ENCODE assay signal across 1 fruit fly cellular context in genomic region chrX:12957412-12957895, dm6.
TF ChIP-seq lines count a peak whose summit lies in the region.

TSS of gene hec (minus strand) at chrX:12957462.

TF ChIP-seq in whole organism, embryonic, 481 proteins besides CTCF, POLR2A, EP300 and RAD21 (continued from another document and continues in another):
- TF ChIP-seq CG6791 (GFP tag; IDR thresholded peaks at IDR 0.05; lab: Robert Waterston, UW; ENCODE audit: partially characterized antibody): no peak
- peak; percentile 36 for TF ChIP-seq Meics (GFP tag; optimal IDR thresholded peaks at IDR 0.05; lab: Kevin White, UChicago)
- no peak for TF ChIP-seq CG34224 (GFP tag; IDR thresholded peaks at IDR 0.05; lab: Robert Waterston, UW; ENCODE audit: partially characterized antibody)
- TF ChIP-seq CG9215 (GFP tag; IDR thresholded peaks at IDR 0.05; lab: Robert Waterston, UW): 0 out of 2 replicates have a peak, but pooled peaks have one; percentile 14
- TF ChIP-seq CG2120 (GFP tag; optimal IDR thresholded peaks at IDR 0.05; lab: Kevin White, UChicago): peak; percentile 58
- no peak for TF ChIP-seq zen2 (GFP tag; IDR thresholded peaks at IDR 0.05; lab: Robert Waterston, UW; ENCODE audit: partially characterized antibody)
- no peak for TF ChIP-seq CG12155 (GFP tag; optimal IDR thresholded peaks at IDR 0.05; lab: Kevin White, UChicago)
- TF ChIP-seq Dip3 (GFP tag; optimal IDR thresholded peaks at IDR 0.05; lab: Kevin White, UChicago): no peak
- TF ChIP-seq zfh2 (GFP tag; optimal IDR thresholded peaks at IDR 0.05; lab: Kevin White, UChicago): no peak
- TF ChIP-seq amos (GFP tag; IDR thresholded peaks at IDR 0.05; lab: Robert Waterston, UW; ENCODE audit: partially characterized antibody): no peak
- peak; percentile 13; the same call in 1 of the 2 replicates for TF ChIP-seq Ada2b (GFP tag; IDR thresholded peaks at IDR 0.05; lab: Robert Waterston, UW)
- TF ChIP-seq CG9727 (GFP tag; optimal IDR thresholded peaks at IDR 0.05; lab: Kevin White, UChicago): peak; percentile 12
- TF ChIP-seq Kr (GFP tag; optimal IDR thresholded peaks at IDR 0.05; lab: Kevin White, UChicago): no peak
- TF ChIP-seq CG15269 (tag; optimal IDR thresholded peaks at IDR 0.05; lab: Kevin White, UChicago): peak; percentile 31
- no peak for TF ChIP-seq CG12104 (GFP tag; optimal IDR thresholded peaks at IDR 0.05; lab: Kevin White, UChicago)
- TF ChIP-seq CG12236 (GFP tag; optimal IDR thresholded peaks at IDR 0.05; lab: Kevin White, UChicago): no peak
- no peak for TF ChIP-seq HLH3B (GFP tag; IDR thresholded peaks at IDR 0.05; lab: Robert Waterston, UW)
- TF ChIP-seq cad (GFP tag; optimal IDR thresholded peaks at IDR 0.05; lab: Kevin White, UChicago): no peak
- TF ChIP-seq stwl (tag; optimal IDR thresholded peaks at IDR 0.05; lab: Kevin White, UChicago): peak; percentile 1
- peak; percentile 52; the same call in 2 of the 3 replicates for TF ChIP-seq dysf (GFP tag; IDR thresholded peaks at IDR 0.05; lab: Robert Waterston, UW)
- no peak for TF ChIP-seq klu (GFP tag; IDR thresholded peaks at IDR 0.05; lab: Robert Waterston, UW)
- TF ChIP-seq CG12942 (GFP tag; optimal IDR thresholded peaks at IDR 0.05; lab: Kevin White, UChicago): no peak
- TF ChIP-seq oc (tag; optimal IDR thresholded peaks at IDR 0.05; lab: Kevin White, UChicago): no peak
- no peak for TF ChIP-seq CG7786 (GFP tag; optimal IDR thresholded peaks at IDR 0.05; lab: Kevin White, UChicago)
- no peak for TF ChIP-seq CG15696 (tag; optimal IDR thresholded peaks at IDR 0.05; lab: Kevin White, UChicago)
- TF ChIP-seq CG2202 (tag; optimal IDR thresholded peaks at IDR 0.05; lab: Kevin White, UChicago): no peak
- peak; percentile 16 for TF ChIP-seq fd96Cb (tag; optimal IDR thresholded peaks at IDR 0.05; lab: Kevin White, UChicago)
- TF ChIP-seq CG8924 (tag; optimal IDR thresholded peaks at IDR 0.05; lab: Kevin White, UChicago): no peak
- peak; percentile 18 for TF ChIP-seq CG9817 (tag; optimal IDR thresholded peaks at IDR 0.05; lab: Kevin White, UChicago)
- no peak for TF ChIP-seq Atf-2 (GFP tag; optimal IDR thresholded peaks at IDR 0.05; lab: Kevin White, UChicago)
- no peak for TF ChIP-seq ato (GFP tag; IDR thresholded peaks at IDR 0.05; lab: Robert Waterston, UW; ENCODE audit: partially characterized antibody)
- no peak for TF ChIP-seq az2 (GFP tag; optimal IDR thresholded peaks at IDR 0.05; lab: Kevin White, UChicago)
- TF ChIP-seq CG13775 (GFP tag; optimal IDR thresholded peaks at IDR 0.05; lab: Kevin White, UChicago): no peak
- peak; percentile 35 for TF ChIP-seq Hmr (GFP tag; optimal IDR thresholded peaks at IDR 0.05; lab: Kevin White, UChicago)
- TF ChIP-seq Pdp1 (GFP tag; optimal IDR thresholded peaks at IDR 0.05; lab: Kevin White, UChicago): peak in 1 of 2 experiments; percentile 3
- no peak for TF ChIP-seq sug (tag; optimal IDR thresholded peaks at IDR 0.05; lab: Kevin White, UChicago)
- TF ChIP-seq ham (GFP tag; IDR thresholded peaks at IDR 0.05; lab: Robert Waterston, UW): no peak
- no peak for TF ChIP-seq CG1647 (GFP tag; optimal IDR thresholded peaks at IDR 0.05; lab: Kevin White, UChicago)
- no peak for TF ChIP-seq trh (GFP tag; optimal IDR thresholded peaks at IDR 0.05; lab: Kevin White, UChicago)
- no peak for TF ChIP-seq hb (GFP tag; IDR thresholded peaks at IDR 0.05; lab: Robert Waterston, UW; ENCODE audit: partially characterized antibody)
- no peak for TF ChIP-seq CG17912 (GFP tag; optimal IDR thresholded peaks at IDR 0.05; lab: Kevin White, UChicago)
- no peak for TF ChIP-seq danr (GFP tag; IDR thresholded peaks at IDR 0.05; lab: Robert Waterston, UW)
- TF ChIP-seq Bteb2 (GFP tag; optimal IDR thresholded peaks at IDR 0.05; lab: Kevin White, UChicago): no peak
- no peak for TF ChIP-seq seq (GFP tag; IDR thresholded peaks at IDR 0.05; lab: Robert Waterston, UW)
- no peak for TF ChIP-seq chm (GFP tag; IDR thresholded peaks at IDR 0.05; lab: Robert Waterston, UW)
- TF ChIP-seq Gug (GFP tag; IDR thresholded peaks at IDR 0.05; lab: Robert Waterston, UW): no peak
- no peak for TF ChIP-seq Gsc (GFP tag; IDR thresholded peaks at IDR 0.05; lab: Robert Waterston, UW)
- TF ChIP-seq ab (GFP tag; optimal IDR thresholded peaks at IDR 0.05; lab: Kevin White, UChicago): no peak
- no peak for TF ChIP-seq Hr3 (GFP tag; optimal IDR thresholded peaks at IDR 0.05; lab: Kevin White, UChicago)
- peak; percentile 71 for TF ChIP-seq sens (GFP tag; lab: Kevin White, UChicago)
- no peak for TF ChIP-seq Nf-YB (GFP tag; optimal IDR thresholded peaks at IDR 0.05; lab: Kevin White, UChicago)
- no peak for TF ChIP-seq Hmx (GFP tag; optimal IDR thresholded peaks at IDR 0.05; lab: Kevin White, UChicago)
- no peak for TF ChIP-seq ftz-f1 (GFP tag; optimal IDR thresholded peaks at IDR 0.05; lab: Kevin White, UChicago)
- TF ChIP-seq scrt (GFP tag; optimal IDR thresholded peaks at IDR 0.05; lab: Kevin White, UChicago): peak; percentile 90
- no peak for TF ChIP-seq CG8478 (optimal IDR thresholded peaks at IDR 0.05; lab: Kevin White, UChicago)
- peak; percentile 9 for TF ChIP-seq CoRest (tag; optimal IDR thresholded peaks at IDR 0.05; lab: Kevin White, UChicago)
- no peak for TF ChIP-seq p53 (GFP tag; optimal IDR thresholded peaks at IDR 0.05; lab: Kevin White, UChicago)
- TF ChIP-seq tgo (GFP tag; IDR thresholded peaks at IDR 0.05; lab: Robert Waterston, UW): peak; percentile 25; the same call in 2 of the 3 replicates
- no peak for TF ChIP-seq CG18476 (GFP tag; optimal IDR thresholded peaks at IDR 0.05; lab: Kevin White, UChicago)
- peak; percentile 9 for TF ChIP-seq CG10209 (GFP tag; optimal IDR thresholded peaks at IDR 0.05; lab: Kevin White, UChicago)
- no peak for TF ChIP-seq YL-1 (GFP tag; optimal IDR thresholded peaks at IDR 0.05; lab: Kevin White, UChicago)
- TF ChIP-seq CG6765 (GFP tag; optimal IDR thresholded peaks at IDR 0.05; lab: Kevin White, UChicago): no peak
- no peak for TF ChIP-seq MBD-R2 (GFP tag; IDR thresholded peaks at IDR 0.05; lab: Robert Waterston, UW)
- no peak for TF ChIP-seq hth (optimal IDR thresholded peaks at IDR 0.05; lab: Kevin White, UChicago)
- TF ChIP-seq CG4854 (GFP tag; optimal IDR thresholded peaks at IDR 0.05; lab: Kevin White, UChicago): no peak
- peak; percentile 46 for TF ChIP-seq dmrt99B (tag; optimal IDR thresholded peaks at IDR 0.05; lab: Kevin White, UChicago)
- TF ChIP-seq insv (GFP tag; optimal IDR thresholded peaks at IDR 0.05; lab: Kevin White, UChicago): no peak
- no peak for TF ChIP-seq Awh (GFP tag; IDR thresholded peaks at IDR 0.05; lab: Robert Waterston, UW)
- TF ChIP-seq Ptx1 (GFP tag; IDR thresholded peaks at IDR 0.05; lab: Robert Waterston, UW): no peak
- TF ChIP-seq CG31441 (GFP tag; IDR thresholded peaks at IDR 0.05; lab: Robert Waterston, UW): peak; percentile 29; the same call in 1 of the 2 replicates
- no peak for TF ChIP-seq jumu (GFP tag; optimal IDR thresholded peaks at IDR 0.05; lab: Kevin White, UChicago)
- TF ChIP-seq CG3163 (GFP tag; optimal IDR thresholded peaks at IDR 0.05; lab: Kevin White, UChicago): no peak
- TF ChIP-seq ci (GFP tag; IDR thresholded peaks at IDR 0.05; lab: Robert Waterston, UW): no peak
- no peak for TF ChIP-seq corto (GFP tag; optimal IDR thresholded peaks at IDR 0.05; lab: Kevin White, UChicago)
- TF ChIP-seq vvl (GFP tag; IDR thresholded peaks at IDR 0.05; lab: Robert Waterston, UW): no peak
- peak; percentile 25 for TF ChIP-seq Fer3 (tag; optimal IDR thresholded peaks at IDR 0.05; lab: Kevin White, UChicago)
- no peak for TF ChIP-seq CG13287 (GFP tag; IDR thresholded peaks at IDR 0.05; lab: Robert Waterston, UW; ENCODE audit: partially characterized antibody)
- TF ChIP-seq dati (GFP tag; IDR thresholded peaks at IDR 0.05; lab: Robert Waterston, UW): no peak
- TF ChIP-seq lilli (GFP tag; optimal IDR thresholded peaks at IDR 0.05; lab: Kevin White, UChicago): peak; percentile 14
- 0 out of 2 replicates have a peak, but pooled peaks have one; percentile 25 for TF ChIP-seq CG9932 (GFP tag; IDR thresholded peaks at IDR 0.05; lab: Robert Waterston, UW)
- no peak for TF ChIP-seq CG10979 (tag; optimal IDR thresholded peaks at IDR 0.05; lab: Kevin White, UChicago)
- no peak for TF ChIP-seq Xrp1 (GFP tag; IDR thresholded peaks at IDR 0.05; lab: Robert Waterston, UW)
- no peak for TF ChIP-seq CG10543 (GFP tag; optimal IDR thresholded peaks at IDR 0.05; lab: Kevin White, UChicago)
- TF ChIP-seq CG11504 (tag; optimal IDR thresholded peaks at IDR 0.05; lab: Kevin White, UChicago): peak; percentile 56
- no peak for TF ChIP-seq CG7271 (tag; optimal IDR thresholded peaks at IDR 0.05; lab: Kevin White, UChicago)
- no peak for TF ChIP-seq pzg (GFP tag; optimal IDR thresholded peaks at IDR 0.05; lab: Kevin White, UChicago)
- TF ChIP-seq CG2678 (tag; optimal IDR thresholded peaks at IDR 0.05; lab: Kevin White, UChicago): peak; percentile 55
- no peak for TF ChIP-seq chn (GFP tag; optimal IDR thresholded peaks at IDR 0.05; lab: Kevin White, UChicago)
- peak; percentile 39 for TF ChIP-seq Sox102F (GFP tag; optimal IDR thresholded peaks at IDR 0.05; lab: Kevin White, UChicago)
- TF ChIP-seq Ets97D (GFP tag; optimal IDR thresholded peaks at IDR 0.05; lab: Kevin White, UChicago): no peak
- TF ChIP-seq Dref (GFP tag; IDR thresholded peaks at IDR 0.05; lab: Robert Waterston, UW): no peak
- no peak for TF ChIP-seq Hr78 (GFP tag; optimal IDR thresholded peaks at IDR 0.05; lab: Kevin White, UChicago)
- 0 out of 2 replicates have a peak, but pooled peaks have one; percentile 9 for TF ChIP-seq CG32532 (GFP tag; IDR thresholded peaks at IDR 0.05; lab: Robert Waterston, UW)
- TF ChIP-seq HHEX (GFP tag; optimal IDR thresholded peaks at IDR 0.05; lab: Kevin White, UChicago): peak; percentile 22
- TF ChIP-seq CG13296 (GFP tag; optimal IDR thresholded peaks at IDR 0.05; lab: Kevin White, UChicago): peak; percentile 12
- no peak for TF ChIP-seq gro (GFP tag; optimal IDR thresholded peaks at IDR 0.05; lab: Kevin White, UChicago)
- TF ChIP-seq CG6272 (GFP tag; IDR thresholded peaks at IDR 0.05; lab: Robert Waterston, UW): no peak
- TF ChIP-seq CG2116 (GFP tag; optimal IDR thresholded peaks at IDR 0.05; lab: Kevin White, UChicago): no peak
- no peak for TF ChIP-seq CG17829 (tag; optimal IDR thresholded peaks at IDR 0.05; lab: Kevin White, UChicago)
- no peak for TF ChIP-seq Optix (GFP tag; IDR thresholded peaks at IDR 0.05; lab: Robert Waterston, UW)
- no peak for TF ChIP-seq CG14965 (GFP tag; optimal IDR thresholded peaks at IDR 0.05; lab: Kevin White, UChicago; ENCODE audit: borderline replicate concordance)
- TF ChIP-seq ttk (GFP tag; IDR thresholded peaks at IDR 0.05; lab: Robert Waterston, UW): no peak
- TF ChIP-seq Opbp (GFP tag; IDR thresholded peaks at IDR 0.05; lab: Robert Waterston, UW; ENCODE audit: partially characterized antibody): no peak
- TF ChIP-seq Chrac-16 (GFP tag; optimal IDR thresholded peaks at IDR 0.05; lab: Kevin White, UChicago): no peak
- TF ChIP-seq gcm (GFP tag; optimal IDR thresholded peaks at IDR 0.05; lab: Kevin White, UChicago): no peak
- no peak for TF ChIP-seq CG4730 (GFP tag; IDR thresholded peaks at IDR 0.05; lab: Robert Waterston, UW)
- no peak for TF ChIP-seq Dek (tag; optimal IDR thresholded peaks at IDR 0.05; lab: Kevin White, UChicago)
- TF ChIP-seq ranshi (GFP tag; IDR thresholded peaks at IDR 0.05; lab: Robert Waterston, UW): peak; percentile 27; the same call in 1 of the 2 replicates
- TF ChIP-seq tio (GFP tag; optimal IDR thresholded peaks at IDR 0.05; lab: Kevin White, UChicago): no peak
- no peak for TF ChIP-seq B-H1 (GFP tag; IDR thresholded peaks at IDR 0.05; lab: Robert Waterston, UW)
- no peak for TF ChIP-seq HLH54F (GFP tag; optimal IDR thresholded peaks at IDR 0.05; lab: Kevin White, UChicago)
- TF ChIP-seq disco-r (GFP tag; optimal IDR thresholded peaks at IDR 0.05; lab: Kevin White, UChicago): no peak
- peak; percentile 50; the same call in 1 of the 2 replicates for TF ChIP-seq slbo (GFP tag; IDR thresholded peaks at IDR 0.05; lab: Robert Waterston, UW)
- no peak for TF ChIP-seq stc (GFP tag; IDR thresholded peaks at IDR 0.05; lab: Robert Waterston, UW)
- no peak for TF ChIP-seq Bgb (GFP tag; IDR thresholded peaks at IDR 0.05; lab: Robert Waterston, UW; ENCODE audit: partially characterized antibody)
- peak; percentile 13 for TF ChIP-seq CG16815 (GFP tag; optimal IDR thresholded peaks at IDR 0.05; lab: Kevin White, UChicago)
- no peak for TF ChIP-seq Dip2 (GFP tag; IDR thresholded peaks at IDR 0.05; lab: Robert Waterston, UW)
- TF ChIP-seq CG4360 (GFP tag; IDR thresholded peaks at IDR 0.05; lab: Robert Waterston, UW): no peak
- TF ChIP-seq ac (GFP tag; optimal IDR thresholded peaks at IDR 0.05; lab: Kevin White, UChicago): no peak
- peak; percentile 42 for TF ChIP-seq CG17359 (tag; optimal IDR thresholded peaks at IDR 0.05; lab: Kevin White, UChicago)
- TF ChIP-seq caup (GFP tag; optimal IDR thresholded peaks at IDR 0.05; lab: Kevin White, UChicago; ENCODE audit: severe bottlenecking): no peak
- no peak for TF ChIP-seq tin (GFP tag; optimal IDR thresholded peaks at IDR 0.05; lab: Kevin White, UChicago)
- TF ChIP-seq onecut (GFP tag; IDR thresholded peaks at IDR 0.05; lab: Robert Waterston, UW): no peak
- no peak for TF ChIP-seq CG6654 (GFP tag; optimal IDR thresholded peaks at IDR 0.05; lab: Kevin White, UChicago)
- TF ChIP-seq crp (GFP tag; optimal IDR thresholded peaks at IDR 0.05; lab: Kevin White, UChicago): no peak
- no peak for TF ChIP-seq cwo (GFP tag; optimal IDR thresholded peaks at IDR 0.05; lab: Kevin White, UChicago)
- TF ChIP-seq Scr (GFP tag; IDR thresholded peaks at IDR 0.05; lab: Robert Waterston, UW; ENCODE audit: partially characterized antibody): no peak
- TF ChIP-seq Hr51 (GFP tag; optimal IDR thresholded peaks at IDR 0.05; lab: Kevin White, UChicago): peak in 1 of 2 experiments; percentile 43
- TF ChIP-seq Doc3 (GFP tag; IDR thresholded peaks at IDR 0.05; lab: Robert Waterston, UW; ENCODE audit: partially characterized antibody): no peak
- TF ChIP-seq Fer2 (tag; optimal IDR thresholded peaks at IDR 0.05; lab: Kevin White, UChicago): no peak
- no peak for TF ChIP-seq bab2 (GFP tag; optimal IDR thresholded peaks at IDR 0.05; lab: Kevin White, UChicago)
- no peak for TF ChIP-seq repo (GFP tag; optimal IDR thresholded peaks at IDR 0.05; lab: Kevin White, UChicago)
- TF ChIP-seq knrl (GFP tag; IDR thresholded peaks at IDR 0.05; lab: Robert Waterston, UW; ENCODE audit: partially characterized antibody): no peak
- TF ChIP-seq esg (GFP tag; conservative IDR thresholded peaks at IDR 0.05; lab: Robert Waterston, UW): 0 out of 2 replicates have a peak, but pooled peaks have one; percentile 8
- TF ChIP-seq toy (GFP tag; IDR thresholded peaks at IDR 0.05; lab: Robert Waterston, UW): no peak
